Fruit fly (Drosophila melanogaster) whole organism, embryonic: Measurements from ENCODE around the gene CG13390.

Experiments
- Atf6 ChIP-seq: fragments of 200-800 bp; sonication (Bioruptor generic); IDR thresholded peaks from 2 replicates; pipeline ENCODE4 v1.3.6; 2022; ENCODE audit warnings: missing biosample characterization, missing genetic modification characterization
- Blimp-1 ChIP-seq: fragments of 200-800 bp; sonication (Bioruptor generic); optimal IDR thresholded peaks from 3 replicates; lab custom pipeline; 2018; ENCODE audit warnings: missing biosample characterization, missing genetic modification characterization, mild to moderate bottlenecking, moderate library complexity, missing genetic modification reagents
- CG11504 ChIP-seq: fragments of 200-800 bp; sonication (Bioruptor generic); optimal IDR thresholded peaks from 3 replicates; lab custom pipeline; 2019; ENCODE audit warnings: missing biosample characterization, mild to moderate bottlenecking, missing genetic modification characterization, moderate library complexity
- CG12236 ChIP-seq: fragments of 200-800 bp; sonication (Bioruptor generic); optimal IDR thresholded peaks from 2 replicates; lab custom pipeline; 2016; ENCODE audit warnings: missing biosample characterization, missing genetic modification characterization
- CG12659 ChIP-seq: fragments of 200-800 bp; sonication (Bioruptor generic); optimal IDR thresholded peaks from 3 replicates; lab custom pipeline; 2017; ENCODE audit warnings: mild to moderate bottlenecking, missing biosample characterization, missing genetic modification reagents, missing genetic modification characterization
- CG13624 ChIP-seq: fragments of 200-800 bp; sonication (Bioruptor generic); optimal IDR thresholded peaks from 2 replicates; lab custom pipeline; 2016; ENCODE audit warnings: missing biosample characterization, missing genetic modification characterization
- CG14050 ChIP-seq: fragments of 200-800 bp; sonication (Bioruptor generic); IDR thresholded peaks from 3 replicates; pipeline ENCODE4 v1.3.6; 2022; ENCODE audit warnings: missing biosample characterization, missing genetic modification characterization
- CG30403 ChIP-seq: fragments of 200-800 bp; sonication (Bioruptor generic); optimal IDR thresholded peaks from 3 replicates; lab custom pipeline; 2016; ENCODE audit warnings: missing biosample characterization, missing genetic modification characterization
- CG30431 ChIP-seq: fragments of 200-800 bp; sonication (Bioruptor generic); optimal IDR thresholded peaks from 2 replicates; lab custom pipeline; 2017; ENCODE audit warnings: missing biosample characterization, missing genetic modification characterization
- CG32532 ChIP-seq: fragments of 200-800 bp; sonication (Bioruptor generic); IDR thresholded peaks from 2 replicates; pipeline ENCODE4 v1.3.6; 2022; ENCODE audit warnings: missing biosample characterization, missing genetic modification characterization
- CG3407 ChIP-seq: fragments of 200-800 bp; sonication (Bioruptor generic); optimal IDR thresholded peaks from 2 replicates; lab custom pipeline; 2018; ENCODE audit warnings: missing biosample characterization, mild to moderate bottlenecking, missing genetic modification characterization
- CG5180 ChIP-seq: fragments of 200-800 bp; sonication (Bioruptor generic); optimal IDR thresholded peaks from 3 replicates; lab custom pipeline; 2017; ENCODE audit warnings: missing biosample characterization, missing genetic modification characterization, mild to moderate bottlenecking, moderate library complexity, missing genetic modification reagents
- CG5953 ChIP-seq: fragments of 200-800 bp; sonication (Bioruptor generic); IDR thresholded peaks from 2 replicates; pipeline ENCODE4 v1.3.6; 2022; ENCODE audit warnings: missing biosample characterization, missing genetic modification characterization
- CG6791 ChIP-seq: fragments of 200-800 bp; sonication (Bioruptor generic); IDR thresholded peaks from 3 replicates; pipeline ENCODE4 v1.3.6; 2022; ENCODE audit warnings: missing biosample characterization, missing genetic modification characterization; ENCODE audit not compliant: partially characterized antibody
- CG6854 ChIP-seq: fragments of 200-800 bp; sonication (Bioruptor generic); optimal IDR thresholded peaks from 3 replicates; lab custom pipeline; 2017; ENCODE audit warnings: missing biosample characterization, mild to moderate bottlenecking, missing genetic modification characterization
- CG7928 ChIP-seq: fragments of 200-800 bp; sonication (Bioruptor generic); optimal IDR thresholded peaks from 2 replicates; lab custom pipeline; 2017; ENCODE audit warnings: missing biosample characterization, mild to moderate bottlenecking, missing genetic modification characterization
- CG8359 ChIP-seq: fragments of 200-800 bp; sonication (Bioruptor generic); optimal IDR thresholded peaks from 2 replicates; lab custom pipeline; 2017; ENCODE audit warnings: missing biosample characterization, mild to moderate bottlenecking, missing genetic modification characterization, borderline replicate concordance
- CG8944 ChIP-seq: fragments of 200-800 bp; sonication (Bioruptor generic); optimal IDR thresholded peaks from 3 replicates; lab custom pipeline; 2016; ENCODE audit warnings: missing biosample characterization, missing genetic modification characterization
- CG9817 ChIP-seq: fragments of 200-800 bp; sonication (Bioruptor generic); optimal IDR thresholded peaks from 2 replicates; lab custom pipeline; 2018; ENCODE audit warnings: missing biosample characterization, mild to moderate bottlenecking, missing genetic modification characterization, moderate library complexity
- CrebB ChIP-seq: fragments of 200-800 bp; sonication (Bioruptor generic); optimal IDR thresholded peaks from 3 replicates; lab custom pipeline; 2018; ENCODE audit warnings: missing biosample characterization, mild to moderate bottlenecking, missing genetic modification characterization
- Eip74EF ChIP-seq, 2 experiments: fragments of 200-800 bp in 1 of 2; fragments of >200 bp in 1 of 2; sonication (Bioruptor generic) in 1 of 2; optimal IDR thresholded peaks; 2 replicates each; lab custom pipeline; 2017 to 2019; ENCODE audit warnings: missing biosample characterization in 2 of 2, missing genetic modification characterization in 2 of 2, mild to moderate bottlenecking in 1 of 2, moderate library complexity in 1 of 2
- Fer3 ChIP-seq: fragments of 200-800 bp; sonication (Bioruptor generic); optimal IDR thresholded peaks from 2 replicates; lab custom pipeline; 2018; ENCODE audit warnings: missing biosample characterization, mild to moderate bottlenecking, missing genetic modification characterization, moderate library complexity
- HmgD ChIP-seq: fragments of 200-800 bp; sonication (Bioruptor generic); optimal IDR thresholded peaks from 3 replicates; lab custom pipeline; 2016; ENCODE audit warnings: missing biosample characterization, missing genetic modification characterization
- Hmr ChIP-seq: fragments of 200-800 bp; sonication (Bioruptor generic); optimal IDR thresholded peaks from 3 replicates; lab custom pipeline; 2017; ENCODE audit warnings: mild to moderate bottlenecking, missing biosample characterization, missing genetic modification reagents, missing genetic modification characterization
- Max ChIP-seq: fragments of 200-800 bp; sonication (Bioruptor generic); optimal IDR thresholded peaks from 2 replicates; lab custom pipeline; 2016; ENCODE audit warnings: missing biosample characterization, mild to moderate bottlenecking, missing genetic modification characterization
- Meics ChIP-seq: fragments of 200-800 bp; sonication (Bioruptor generic); optimal IDR thresholded peaks from 2 replicates; lab custom pipeline; 2017; ENCODE audit warnings: missing biosample characterization, mild to moderate bottlenecking, missing genetic modification characterization
- NC2α ChIP-seq: fragments of 200-800 bp; sonication (Bioruptor generic); optimal IDR thresholded peaks from 2 replicates; lab custom pipeline; 2016; ENCODE audit warnings: missing biosample characterization, missing genetic modification characterization
- Neu2 ChIP-seq: fragments of 200-800 bp; sonication (Bioruptor generic); optimal IDR thresholded peaks from 3 replicates; lab custom pipeline; 2016; ENCODE audit warnings: missing biosample characterization, missing genetic modification characterization, borderline replicate concordance
- Nf-YA ChIP-seq: fragments of 200-800 bp; sonication (Bioruptor generic); IDR thresholded peaks from 2 replicates; pipeline ENCODE4 v1.3.6; 2022; ENCODE audit warnings: missing biosample characterization, missing genetic modification characterization
- Oli ChIP-seq: fragments of 200-800 bp; sonication (Bioruptor generic); optimal IDR thresholded peaks from 2 replicates; lab custom pipeline; 2018; ENCODE audit warnings: missing biosample characterization, mild to moderate bottlenecking, missing genetic modification characterization, moderate library complexity
- Ssrp ChIP-seq: fragments of 200-800 bp; sonication (Bioruptor generic); optimal IDR thresholded peaks from 2 replicates; lab custom pipeline; 2018; ENCODE audit warnings: missing biosample characterization, mild to moderate bottlenecking, missing genetic modification characterization, moderate library complexity
- ato ChIP-seq: fragments of 200-800 bp; sonication (Bioruptor generic); IDR thresholded peaks from 2 replicates; pipeline ENCODE4 v1.3.6; 2022; ENCODE audit warnings: missing biosample characterization, missing genetic modification characterization; ENCODE audit not compliant: partially characterized antibody
- az2 ChIP-seq: fragments of 200-800 bp; sonication (Bioruptor generic); optimal IDR thresholded peaks from 3 replicates; lab custom pipeline; 2016; ENCODE audit warnings: missing biosample characterization, missing genetic modification characterization
- chif ChIP-seq, 2 experiments: fragments of 200-800 bp; sonication (Bioruptor generic); optimal IDR thresholded peaks; 3 replicates each; lab custom pipeline; 2016; ENCODE audit warnings: missing biosample characterization in 2 of 2, missing genetic modification characterization in 2 of 2
- chn ChIP-seq: fragments of 200-800 bp; sonication (Bioruptor generic); optimal IDR thresholded peaks from 2 replicates; lab custom pipeline; 2016; ENCODE audit warnings: missing biosample characterization, missing genetic modification characterization
- dpn ChIP-seq, 2 experiments: fragments of 200-800 bp; sonication (Bioruptor generic); optimal IDR thresholded peaks; 3 replicates each; lab custom pipeline; 2016; ENCODE audit warnings: missing biosample characterization in 2 of 2, missing genetic modification characterization in 2 of 2
- esg ChIP-seq: fragments of 200-800 bp; sonication (Bioruptor generic); conservative IDR thresholded peaks from 2 replicates; pipeline ENCODE4 v1.3.6; 2022; ENCODE audit warnings: missing biosample characterization, missing genetic modification characterization
- eyg ChIP-seq: fragments of 200-800 bp; sonication (Bioruptor generic); optimal IDR thresholded peaks from 3 replicates; lab custom pipeline; 2016; ENCODE audit warnings: missing biosample characterization, missing genetic modification characterization
- gcm2 ChIP-seq: fragments of 200-800 bp; sonication (Bioruptor generic); optimal IDR thresholded peaks from 2 replicates; lab custom pipeline; 2016; ENCODE audit warnings: missing biosample characterization, missing genetic modification characterization
- gem ChIP-seq: fragments of 200-800 bp; sonication (Bioruptor generic); optimal IDR thresholded peaks from 2 replicates; lab custom pipeline; 2019; ENCODE audit warnings: missing biosample characterization, mild to moderate bottlenecking, missing genetic modification characterization, moderate library complexity
- grau ChIP-seq: fragments of 200-800 bp; optimal IDR thresholded peaks from 3 replicates; lab custom pipeline; 2019; ENCODE audit warnings: missing biosample characterization, mild to moderate bottlenecking, missing genetic modification characterization, moderate library complexity
- grn ChIP-seq: fragments of 200-800 bp; sonication (Bioruptor generic); optimal IDR thresholded peaks from 3 replicates; lab custom pipeline; 2017; ENCODE audit warnings: missing biosample characterization, missing genetic modification characterization
- hkb ChIP-seq, 2 experiments: fragments of 200-800 bp in 1 of 2; fragments of >200 bp in 1 of 2; sonication (Bioruptor generic) in 1 of 2; IDR thresholded peaks in 1 of 2; optimal IDR thresholded peaks in 1 of 2; 2 replicates each; pipeline versions ENCODE4 v1.3.6 to Lab custom; 2017 to 2022; ENCODE audit warnings: missing biosample characterization in 1 of 2, missing genetic modification characterization in 1 of 2
- hth ChIP-seq: fragments of >200 bp; optimal IDR thresholded peaks from 2 replicates; lab custom pipeline; 2017; ENCODE audit warnings: inconsistent platforms
- pan ChIP-seq, 4 experiments: fragments of >200 bp in 3 of 4; fragments of 200-800 bp in 1 of 4; sonication (Bioruptor generic) in 1 of 4; optimal IDR thresholded peaks in 3 of 4; IDR thresholded peaks in 1 of 4; 2 replicates each; pipeline versions ENCODE4 v1.3.6 to Lab custom; 2017 to 2022; ENCODE audit warnings: missing biosample characterization in 2 of 4, missing genetic modification characterization in 2 of 4, mixed read lengths in 1 of 4
- pzg ChIP-seq: fragments of 200-800 bp; sonication (Bioruptor generic); optimal IDR thresholded peaks from 3 replicates; lab custom pipeline; 2018; ENCODE audit warnings: missing biosample characterization, mild to moderate bottlenecking, missing genetic modification characterization, moderate library complexity
- row ChIP-seq: fragments of 200-800 bp; sonication (Bioruptor generic); IDR thresholded peaks from 3 replicates; pipeline ENCODE4 v1.3.6; 2022; ENCODE audit warnings: missing biosample characterization, missing genetic modification characterization
- wor ChIP-seq: fragments of 200-800 bp; sonication (Bioruptor generic); IDR thresholded peaks from 2 replicates; pipeline ENCODE4 v1.3.6; 2022; ENCODE audit warnings: missing biosample characterization, missing genetic modification characterization

The CG13390 gene

dm6 chr2L:8416350-8417046 is 39.9 kb upstream of the CG13390 start (continued):
- no peak for TF ChIP-seq CG8359
- no peak for TF ChIP-seq wor (GFP tag; lab: Robert Waterston, UW)
- no peak for TF ChIP-seq esg (GFP tag; lab: Robert Waterston, UW)
- TF ChIP-seq chif (GFP tag; optimal IDR thresholded peaks at IDR 0.05; lab: Kevin White, UChicago): no peak
- TF ChIP-seq CG32532 (GFP tag; lab: Robert Waterston, UW): 0 out of 2 replicates have a peak, but pooled peaks have one; percentile 41
- TF ChIP-seq eyg (GFP tag; lab: Kevin White, UChicago): no peak
- TF ChIP-seq CG12236 (GFP tag; lab: Kevin White, UChicago): peak; percentile 16
- no peak for TF ChIP-seq Ssrp
- no peak for TF ChIP-seq hkb (optimal IDR thresholded peaks at IDR 0.05; lab: Kevin White, UChicago)
- TF ChIP-seq hkb (GFP tag; IDR thresholded peaks at IDR 0.05; lab: Robert Waterston, UW): no peak
- peak; percentile 58; the same call in 1 of the 2 replicates for TF ChIP-seq Atf6 (GFP tag; lab: Robert Waterston, UW)
- no peak for TF ChIP-seq CG8944 (GFP tag; lab: Kevin White, UChicago)
- TF ChIP-seq CG3407 (GFP tag; lab: Kevin White, UChicago): no peak
- TF ChIP-seq row (GFP tag; lab: Robert Waterston, UW): peak; percentile 44; the same call in 2 of the 3 replicates
- TF ChIP-seq CG7928 (GFP tag; lab: Kevin White, UChicago): no peak
- no peak for TF ChIP-seq CG11504 (tag; lab: Kevin White, UChicago)
- no peak for TF ChIP-seq NC2α
- TF ChIP-seq CG30431 (GFP tag; lab: Kevin White, UChicago): no peak
- TF ChIP-seq CG6854: no peak
- no peak for TF ChIP-seq Neu2
- TF ChIP-seq CrebB: peak; percentile 35
- TF ChIP-seq Nf-YA (GFP tag; lab: Robert Waterston, UW): no peak
- TF ChIP-seq pan (optimal IDR thresholded peaks at IDR 0.05; lab: Kevin White, UChicago): no peak
- TF ChIP-seq pan (GFP tag; optimal IDR thresholded peaks at IDR 0.05 in 1 of 2, IDR thresholded peaks at IDR 0.05 in 1 of 2): peak in 1 of 2 experiments; percentile 25
- TF ChIP-seq CG5180: no peak
- TF ChIP-seq Hmr (GFP tag; lab: Kevin White, UChicago): peak; percentile 24
- TF ChIP-seq Oli: no peak
- TF ChIP-seq CG30403 (GFP tag; lab: Kevin White, UChicago): no peak
- TF ChIP-seq CG12659 (GFP tag; lab: Kevin White, UChicago): no peak
- TF ChIP-seq CG9817 (tag; lab: Kevin White, UChicago): no peak
- TF ChIP-seq Blimp-1: no peak
- no peak for TF ChIP-seq CG14050 (GFP tag; lab: Robert Waterston, UW)
- TF ChIP-seq CG6791 (GFP tag; lab: Robert Waterston, UW): no peak
- no peak; the same call in 1 of the 2 replicates for TF ChIP-seq ato (GFP tag; lab: Robert Waterston, UW)
- peak; percentile 42 for TF ChIP-seq chn (GFP tag; lab: Kevin White, UChicago)
- TF ChIP-seq Meics (GFP tag; lab: Kevin White, UChicago): peak; percentile 36
- peak; percentile 11 for TF ChIP-seq pzg (GFP tag; lab: Kevin White, UChicago)
- TF ChIP-seq dpn (GFP tag; optimal IDR thresholded peaks at IDR 0.05; lab: Kevin White, UChicago): peak in 1 of 2 experiments; percentile 1
- TF ChIP-seq CG5953: no peak
- no peak for TF ChIP-seq Fer3 (tag; lab: Kevin White, UChicago)
- no peak for TF ChIP-seq hth (lab: Kevin White, UChicago)
- TF ChIP-seq az2 (GFP tag; lab: Kevin White, UChicago): no peak
- no peak for TF ChIP-seq gcm2 (GFP tag; lab: Kevin White, UChicago)
- peak; percentile 79 for TF ChIP-seq CG13624
- peak; percentile 94 for TF ChIP-seq grau
- TF ChIP-seq grn (GFP tag; lab: Kevin White, UChicago): no peak
- peak; percentile 57 for TF ChIP-seq HmgD (GFP tag; lab: Kevin White, UChicago)
- TF ChIP-seq Max (GFP tag; lab: Kevin White, UChicago): no peak
- TF ChIP-seq gem (tag; lab: Kevin White, UChicago): peak; percentile 1
- no peak for TF ChIP-seq Eip74EF (GFP tag; optimal IDR thresholded peaks at IDR 0.05; lab: Kevin White, UChicago)
